Fruit fly (Drosophila melanogaster) whole organism, embryonic: ENCODE data around the gene AP-1sigma.
A peak's percentile ranks its signal among the peaks of the same experiment; 100 is the strongest.

Experiments used
- Adf1 ChIP-seq: fragments of 200-800 bp; sonication (Bioruptor generic); IDR thresholded peaks from 2 replicates; pipeline ENCODE4 v1.3.6; 2022; ENCODE audit warnings: missing biosample characterization, missing genetic modification characterization
- B-H1 ChIP-seq: fragments of 200-800 bp; sonication (Bioruptor generic); IDR thresholded peaks from 3 replicates; pipeline ENCODE4 v1.3.6; 2022; ENCODE audit warnings: missing biosample characterization, missing genetic modification characterization
- Blimp-1 ChIP-seq: fragments of 200-800 bp; sonication (Bioruptor generic); optimal IDR thresholded peaks from 3 replicates; lab custom pipeline; 2018; ENCODE audit warnings: missing biosample characterization, missing genetic modification characterization, mild to moderate bottlenecking, moderate library complexity, missing genetic modification reagents
- BtbVII ChIP-seq: fragments of 200-800 bp; sonication (Bioruptor generic); optimal IDR thresholded peaks from 3 replicates; lab custom pipeline; 2017; ENCODE audit warnings: missing biosample characterization, mild to moderate bottlenecking, missing genetic modification characterization
- CG18011 ChIP-seq: fragments of 200-800 bp; sonication (Bioruptor generic); optimal IDR thresholded peaks from 2 replicates; lab custom pipeline; 2017; ENCODE audit warnings: missing biosample characterization, missing genetic modification characterization, mild to moderate bottlenecking, moderate library complexity, missing genotype
- CG18764 ChIP-seq: fragments of 200-800 bp; sonication (Bioruptor generic); optimal IDR thresholded peaks from 3 replicates; lab custom pipeline; 2016; ENCODE audit warnings: missing biosample characterization, missing genetic modification characterization
- CG30431 ChIP-seq: fragments of 200-800 bp; sonication (Bioruptor generic); optimal IDR thresholded peaks from 2 replicates; lab custom pipeline; 2017; ENCODE audit warnings: missing biosample characterization, missing genetic modification characterization
- CG32767 ChIP-seq: fragments of 200-800 bp; sonication (Bioruptor generic); IDR thresholded peaks from 2 replicates; pipeline ENCODE4 v1.3.6; 2022; ENCODE audit warnings: missing biosample characterization, missing genetic modification characterization
- CG33213 ChIP-seq: fragments of 200-800 bp; sonication (Bioruptor generic); optimal IDR thresholded peaks from 3 replicates; lab custom pipeline; 2016; ENCODE audit warnings: missing biosample characterization, missing genetic modification characterization
- CG34224 ChIP-seq: fragments of 200-800 bp; sonication (Bioruptor generic); IDR thresholded peaks from 3 replicates; pipeline ENCODE4 v1.3.6; 2022; ENCODE audit warnings: missing biosample characterization, missing genetic modification characterization; ENCODE audit not compliant: partially characterized antibody
- CG6175 ChIP-seq: fragments of 200-800 bp; sonication (Bioruptor generic); IDR thresholded peaks from 3 replicates; pipeline ENCODE4 v1.3.6; 2022; ENCODE audit warnings: missing biosample characterization, missing genetic modification characterization
- CG7372 ChIP-seq: fragments of 200-800 bp; sonication (Bioruptor generic); IDR thresholded peaks from 2 replicates; pipeline ENCODE4 v1.3.6; 2022; ENCODE audit warnings: missing biosample characterization, missing genetic modification characterization
- CG7987 ChIP-seq: fragments of 200-800 bp; sonication (Bioruptor generic); optimal IDR thresholded peaks from 2 replicates; lab custom pipeline; 2018; ENCODE audit warnings: missing biosample characterization, mild to moderate bottlenecking, missing genetic modification characterization, moderate library complexity
- CG8281 ChIP-seq: fragments of 200-800 bp; sonication (Bioruptor generic); optimal IDR thresholded peaks from 2 replicates; lab custom pipeline; 2018; ENCODE audit warnings: missing biosample characterization, mild to moderate bottlenecking, missing genetic modification characterization, moderate library complexity
- Deaf1 ChIP-seq: fragments of 200-800 bp; optimal IDR thresholded peaks from 3 replicates; lab custom pipeline; 2019; ENCODE audit warnings: missing biosample characterization, mild to moderate bottlenecking, missing genetic modification characterization, moderate library complexity
- Dref ChIP-seq: fragments of 200-800 bp; sonication (Bioruptor generic); IDR thresholded peaks from 2 replicates; pipeline ENCODE4 v1.3.6; 2022; ENCODE audit warnings: missing biosample characterization, missing genetic modification characterization
- Drgx ChIP-seq: fragments of 200-800 bp; sonication (Bioruptor generic); IDR thresholded peaks from 2 replicates; pipeline ENCODE4 v1.3.6; 2022; ENCODE audit warnings: missing biosample characterization, missing genetic modification characterization
- Ets65A ChIP-seq: fragments of 200-800 bp; sonication (Bioruptor generic); peaks from one replicate; lab custom pipeline; 2016; ENCODE audit warnings: missing biosample characterization, missing genetic modification characterization
- Fer1 ChIP-seq: fragments of 200-800 bp; sonication (Bioruptor generic); optimal IDR thresholded peaks from 2 replicates; lab custom pipeline; 2017; ENCODE audit warnings: missing biosample characterization, mild to moderate bottlenecking, missing genetic modification characterization
- Lpt ChIP-seq: fragments of >200 bp; optimal IDR thresholded peaks from 2 replicates; lab custom pipeline; 2018; ENCODE audit warnings: missing biosample characterization, missing genetic modification characterization
- Med ChIP-seq: fragments of 200-800 bp; sonication (Bioruptor generic); peaks from one replicate; lab custom pipeline; 2016; ENCODE audit warnings: missing biosample characterization, missing genetic modification characterization, mild to moderate bottlenecking, inconsistent platforms, moderate library complexity
- Nf-YC ChIP-seq: fragments of 200-800 bp; optimal IDR thresholded peaks from 3 replicates; lab custom pipeline; 2019; ENCODE audit warnings: missing biosample characterization, mild to moderate bottlenecking, missing genetic modification characterization, moderate library complexity
- YL-1 ChIP-seq: fragments of 200-800 bp; sonication (Bioruptor generic); optimal IDR thresholded peaks from 3 replicates; lab custom pipeline; 2017; ENCODE audit warnings: missing biosample characterization, mild to moderate bottlenecking, missing genetic modification characterization
- ab ChIP-seq: fragments of 200-800 bp; sonication (Bioruptor generic); optimal IDR thresholded peaks from 2 replicates; lab custom pipeline; 2016; ENCODE audit warnings: missing biosample characterization, missing genetic modification characterization
- aop ChIP-seq: fragments of 200-800 bp; sonication (Bioruptor generic); IDR thresholded peaks from 2 replicates; pipeline ENCODE4 v1.3.6; 2022; ENCODE audit warnings: missing biosample characterization, missing genetic modification characterization
- crp ChIP-seq, 2 experiments: fragments of 200-800 bp; sonication (Bioruptor generic); optimal IDR thresholded peaks; 2 replicates in 1 of 2; 3 replicates in 1 of 2; lab custom pipeline; 2017; ENCODE audit warnings: missing biosample characterization in 2 of 2, missing genetic modification characterization in 2 of 2, mild to moderate bottlenecking in 1 of 2, moderate library complexity in 1 of 2
- cwo ChIP-seq: fragments of 200-800 bp; sonication (Bioruptor generic); optimal IDR thresholded peaks from 3 replicates; lab custom pipeline; 2017; ENCODE audit warnings: missing biosample characterization, missing genetic modification characterization, mild to moderate bottlenecking, moderate library complexity, missing genetic modification reagents
- gce ChIP-seq: fragments of 200-800 bp; sonication (Bioruptor generic); IDR thresholded peaks from 3 replicates; pipeline ENCODE4 v1.3.6; 2022; ENCODE audit warnings: missing biosample characterization, missing genetic modification characterization
- gsb-n ChIP-seq: fragments of 200-800 bp; sonication (Bioruptor generic); optimal IDR thresholded peaks from 3 replicates; lab custom pipeline; 2018; ENCODE audit warnings: missing biosample characterization, mild to moderate bottlenecking, missing genetic modification characterization
- luna ChIP-seq: fragments of 200-800 bp; sonication (Bioruptor generic); optimal IDR thresholded peaks from 2 replicates; lab custom pipeline; 2016; ENCODE audit warnings: missing biosample characterization, missing genetic modification characterization
- nau ChIP-seq: fragments of 200-800 bp; sonication (Bioruptor generic); optimal IDR thresholded peaks from 3 replicates; lab custom pipeline; 2017; ENCODE audit warnings: missing biosample characterization, mild to moderate bottlenecking, missing genetic modification characterization, missing genetic modification reagents
- nmo ChIP-seq: fragments of 200-800 bp; sonication (Bioruptor generic); optimal IDR thresholded peaks from 2 replicates; lab custom pipeline; 2018; ENCODE audit warnings: missing biosample characterization, mild to moderate bottlenecking, missing genetic modification characterization, moderate library complexity
- pum ChIP-seq: fragments of 200-800 bp; sonication (Bioruptor generic); optimal IDR thresholded peaks from 2 replicates; lab custom pipeline; 2016; ENCODE audit warnings: missing biosample characterization, missing genetic modification characterization
- repo ChIP-seq: fragments of 200-800 bp; sonication (Bioruptor generic); optimal IDR thresholded peaks from 2 replicates; lab custom pipeline; 2016; ENCODE audit warnings: missing biosample characterization, missing genetic modification characterization
- run ChIP-seq: fragments of 200-800 bp; sonication (Bioruptor generic); optimal IDR thresholded peaks from 3 replicates; lab custom pipeline; 2018; ENCODE audit warnings: missing biosample characterization, mild to moderate bottlenecking, missing genetic modification characterization
- sens ChIP-seq: fragments of 200-800 bp; sonication (Bioruptor generic); peaks from one replicate; lab custom pipeline; 2016; ENCODE audit warnings: missing biosample characterization, missing genetic modification characterization
- sna ChIP-seq: fragments of 200-800 bp; sonication (Bioruptor generic); IDR thresholded peaks from 2 replicates; pipeline ENCODE4 v1.3.6; 2022; ENCODE audit warnings: missing biosample characterization, missing genetic modification characterization; ENCODE audit not compliant: partially characterized antibody
- sqz ChIP-seq: fragments of 200-800 bp; sonication (Bioruptor generic); optimal IDR thresholded peaks from 3 replicates; lab custom pipeline; 2018; ENCODE audit warnings: missing biosample characterization, mild to moderate bottlenecking, missing genetic modification characterization
- tin ChIP-seq: fragments of 200-800 bp; sonication (Bioruptor generic); optimal IDR thresholded peaks from 3 replicates; lab custom pipeline; 2016; ENCODE audit warnings: missing biosample characterization, missing genetic modification characterization
- vvl ChIP-seq: fragments of 200-800 bp; sonication (Bioruptor generic); IDR thresholded peaks from 2 replicates; pipeline ENCODE4 v1.3.6; 2022; ENCODE audit warnings: missing biosample characterization, missing genetic modification characterization
- wdn ChIP-seq: fragments of 200-800 bp; sonication (Bioruptor generic); IDR thresholded peaks from 2 replicates; pipeline ENCODE4 v1.3.6; 2022; ENCODE audit warnings: missing biosample characterization, missing genetic modification characterization

AP-1sigma gene

DNA sequence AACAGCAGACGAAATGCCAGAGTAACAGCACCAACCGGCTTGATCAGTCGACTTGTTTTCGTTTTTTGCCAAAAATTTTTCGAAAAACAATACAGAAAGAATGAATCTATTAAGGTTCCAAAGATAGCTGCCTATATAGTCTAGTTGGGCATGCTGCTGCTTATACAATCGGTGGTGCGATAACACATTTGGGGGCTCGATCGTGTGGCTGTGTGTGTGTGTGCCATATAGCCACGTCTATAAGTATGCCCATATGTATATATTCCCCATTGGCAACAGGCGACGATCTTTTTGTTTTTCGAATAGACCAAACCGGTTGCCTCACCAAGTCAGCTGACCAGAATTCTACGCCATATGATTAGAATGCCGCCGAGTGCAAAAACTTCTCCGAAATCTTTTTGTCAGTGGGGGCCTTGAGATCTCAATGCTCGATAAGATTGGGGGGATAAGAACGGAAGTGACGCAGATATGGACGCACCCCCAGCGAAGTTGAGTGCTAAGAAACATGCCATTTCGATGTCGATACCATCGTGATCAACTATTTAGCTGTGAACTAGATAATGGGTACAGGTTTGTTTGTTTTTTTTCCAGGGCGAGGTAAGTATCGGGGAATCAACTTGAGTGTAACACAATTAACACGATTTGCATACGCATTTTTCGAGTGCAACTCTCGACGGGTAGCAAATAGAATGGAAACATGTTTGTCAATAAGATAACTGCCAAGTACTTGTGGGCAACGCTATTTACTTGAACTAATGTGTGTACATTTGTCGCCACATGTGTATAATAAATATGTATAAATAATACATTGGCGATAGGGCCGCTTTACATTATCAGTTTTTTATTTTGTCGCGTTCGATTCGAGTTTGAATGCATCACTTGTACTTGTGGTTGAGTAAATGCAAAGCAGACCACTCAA is 18.3 kb upstream of the AP-1sigma start (continued):
- TF ChIP-seq pum (GFP tag; lab: Kevin White, UChicago) = peak; percentile 47
- peak; percentile 66 for TF ChIP-seq CG33213
- TF ChIP-seq aop (GFP tag; lab: Robert Waterston, UW) = no peak
- peak; percentile 40 for TF ChIP-seq Nf-YC (tag; lab: Kevin White, UChicago)
- TF ChIP-seq tin (GFP tag; lab: Kevin White, UChicago) = peak; percentile 34
- TF ChIP-seq BtbVII (GFP tag; lab: Kevin White, UChicago) = peak; percentile 72
- peak; percentile 71 for TF ChIP-seq run (tag; lab: Kevin White, UChicago)
- TF ChIP-seq Drgx (GFP tag; lab: Robert Waterston, UW) = peak; percentile 53
- TF ChIP-seq B-H1 (GFP tag; lab: Robert Waterston, UW) = peak; percentile 63; the same call in 2 of the 3 replicates
- peak; percentile 37 for TF ChIP-seq CG30431 (GFP tag; lab: Kevin White, UChicago)
- TF ChIP-seq CG34224 (GFP tag; lab: Robert Waterston, UW) = 0 out of 3 replicates have a peak, but pooled peaks have one; percentile 21
- TF ChIP-seq Dref (GFP tag; lab: Robert Waterston, UW) = no peak
- TF ChIP-seq CG18011 (GFP tag; lab: Kevin White, UChicago) = peak; percentile 55
- no peak; the same call in 2 of the 3 replicates for TF ChIP-seq CG6175 (GFP tag; lab: Robert Waterston, UW)
- peak; percentile 82 for TF ChIP-seq YL-1
- peak; percentile 76 for TF ChIP-seq CG8281 (tag; lab: Kevin White, UChicago)
- TF ChIP-seq sna (GFP tag; lab: Robert Waterston, UW) = no peak
- TF ChIP-seq gce (GFP tag; lab: Robert Waterston, UW) = peak; percentile 89
- peak; percentile 90 for TF ChIP-seq nau (GFP tag; lab: Kevin White, UChicago)
- no peak for TF ChIP-seq luna (GFP tag; lab: Kevin White, UChicago)

DNA sequence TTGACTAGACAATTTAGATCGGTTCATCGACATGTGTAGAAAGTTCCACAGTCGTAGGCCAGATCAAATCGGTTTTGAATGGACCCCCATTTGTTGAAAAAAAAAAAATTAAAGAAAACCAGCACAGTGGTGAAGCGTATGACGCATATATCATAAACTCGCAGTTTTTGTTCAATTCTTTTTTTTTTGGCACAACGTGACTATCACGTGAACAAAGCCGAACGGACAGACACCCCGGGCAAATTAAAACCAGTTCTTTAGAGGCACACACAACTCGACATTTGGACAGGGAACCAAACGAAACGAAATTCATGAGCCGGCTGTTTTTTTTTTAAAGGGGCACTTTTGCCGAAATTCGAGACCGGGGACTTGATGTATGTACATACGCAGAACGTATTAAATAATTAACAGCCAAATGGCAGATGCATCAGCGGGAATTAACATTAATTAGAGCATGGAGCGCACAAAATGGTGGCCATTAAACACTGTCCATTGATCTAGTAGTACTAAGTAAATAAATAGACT is 17.5 kb upstream of the AP-1sigma start:
- TF ChIP-seq Med (GFP tag; lab: Kevin White, UChicago) (peak; percentile 51), Ets65A (GFP tag; lab: Kevin White, UChicago) (peak; percentile 45), cwo (GFP tag; lab: Kevin White, UChicago) (peak; percentile 95), Adf1 (GFP tag; lab: Robert Waterston, UW) (no peak), nmo (GFP tag; lab: Kevin White, UChicago) (no peak), ab (GFP tag; lab: Kevin White, UChicago) (no peak), repo (GFP tag; lab: Kevin White, UChicago) (no peak), sens (GFP tag; lab: Kevin White, UChicago) (peak; percentile 54), Lpt (GFP tag; lab: Kevin White, UChicago) (no peak), CG7372 (GFP tag; lab: Robert Waterston, UW) (0 out of 2 replicates have a peak, but pooled peaks have one; percentile 4), Deaf1 (tag; lab: Kevin White, UChicago) (no peak), gsb-n (tag; lab: Kevin White, UChicago) (no peak), crp (GFP tag; optimal IDR thresholded peaks at IDR 0.05; lab: Kevin White, UChicago) (no peak), CG18764 (GFP tag; lab: Kevin White, UChicago) (no peak), Blimp-1 (GFP tag; lab: Kevin White, UChicago) (no peak), Fer1 (no peak), CG7987 (GFP tag; lab: Kevin White, UChicago) (peak; percentile 58), sqz (GFP tag; lab: Kevin White, UChicago) (peak; percentile 46), CG32767 (GFP tag; lab: Robert Waterston, UW) (no peak), wdn (GFP tag; lab: Robert Waterston, UW) (no peak), vvl (GFP tag; lab: Robert Waterston, UW) (peak; percentile 7; the same call in 1 of the 2 replicates)
